Worm (Caenorhabditis elegans): ENCODE results near the gene M106.7.

DNA sequence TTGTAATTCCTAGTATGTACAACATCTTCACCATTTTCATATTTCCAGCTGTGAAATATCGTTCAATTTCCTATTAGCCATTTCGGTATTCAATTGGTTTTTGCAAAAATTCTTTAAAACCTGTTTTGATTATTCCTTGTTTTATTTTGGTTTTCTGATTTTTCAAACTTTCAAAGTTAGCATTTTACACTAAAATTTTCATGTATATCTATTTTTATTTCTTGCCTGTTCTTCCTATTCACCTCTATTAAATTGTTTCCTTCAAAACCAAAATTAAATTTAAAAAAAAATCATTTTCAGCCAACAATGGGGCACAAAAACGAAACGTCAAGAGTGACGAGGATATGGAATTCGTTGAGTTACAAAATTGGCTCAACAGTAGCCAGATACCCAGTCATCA, 32.0 kb upstream of the M106.7 start, which contains the start of gene ptr-8:
- TF ChIP-seq nhr-11 (tag; optimal IDR thresholded peaks at IDR 0.05) (no peak), jun-1 (tag; optimal IDR thresholded peaks at IDR 0.05) (no peak), tbx-2 (tag; optimal IDR thresholded peaks at IDR 0.05) (no peak), lin-39 (tag; optimal IDR thresholded peaks at IDR 0.05) (no peak), egl-27 (tag; optimal IDR thresholded peaks at IDR 0.05) (no peak), lsy-2 (tag; optimal IDR thresholded peaks at IDR 0.05) (no peak), hpl-2 (GFP tag; optimal IDR thresholded peaks at IDR 0.05) (no peak), nhr-76 (tag; optimal IDR thresholded peaks at IDR 0.05) (no peak), nhr-28 (tag; optimal IDR thresholded peaks at IDR 0.05) (no peak)
